Worm (Caenorhabditis elegans): ENCODE results near the gene leo-1.
A peak's percentile ranks its signal among the peaks of the same experiment; 100 is the strongest.

ce11 chrIV:11287511-11287910, 41.7 kb downstream of the leo-1 start, which contains the start of gene F54D1.6:
- no peak for TF ChIP-seq unc-62 (GFP tag; optimal IDR thresholded peaks at IDR 0.05)
- TF ChIP-seq lsy-12 (tag; optimal IDR thresholded peaks at IDR 0.05), result no peak
- no peak for TF ChIP-seq skn-1 (tag; optimal IDR thresholded peaks at IDR 0.05)
- no peak for TF ChIP-seq ama-1 (optimal IDR thresholded peaks at IDR 0.05)
- TF ChIP-seq pha-4 (tag; optimal IDR thresholded peaks at IDR 0.05), result peak; percentile 44
- no peak for TF ChIP-seq mml-1 (tag; optimal IDR thresholded peaks at IDR 0.05)
- TF ChIP-seq ceh-9 (tag; optimal IDR thresholded peaks at IDR 0.05), result no peak
- TF ChIP-seq ZK546.5 (tag; optimal IDR thresholded peaks at IDR 0.05), result no peak
- no peak for TF ChIP-seq ztf-11 (tag; optimal IDR thresholded peaks at IDR 0.05)
- TF ChIP-seq mdl-1 (tag; optimal IDR thresholded peaks at IDR 0.05), result no peak
- no peak for TF ChIP-seq elt-3 (tag; optimal IDR thresholded peaks at IDR 0.05)
- no peak for TF ChIP-seq nhr-237 (tag; optimal IDR thresholded peaks at IDR 0.05)
- TF ChIP-seq ceh-28 (tag; optimal IDR thresholded peaks at IDR 0.05), result no peak
